Worm (Caenorhabditis elegans) whole organism, L2 larva: ENCODE measurements around the gene D2045.7.
"Not testable (repeated sequence)": the region's sequence is repeated elsewhere in the genome, so short reads cannot be mapped to it uniquely, and the experiment has no call there.

ENCODE experiments used
- C34F6.9 ChIP-seq: fragments of 150-350 bp; optimal IDR thresholded peaks from 2 replicates; lab custom pipeline; 2014; ENCODE audit warnings: missing biosample characterization, missing genetic modification characterization
- F13H6.1 ChIP-seq: sonication (generic microtip); optimal IDR thresholded peaks from 2 replicates; lab custom pipeline; 2016; ENCODE audit warnings: missing genetic modification characterization, missing compliant biosample characterization
- R02D3.7 ChIP-seq: fragments of 150-350 bp; optimal IDR thresholded peaks from 2 replicates; lab custom pipeline; 2014; ENCODE audit warnings: missing biosample characterization, missing genetic modification characterization
- alr-1 ChIP-seq: fragments of 150-350 bp; optimal IDR thresholded peaks from 2 replicates; lab custom pipeline; 2014; ENCODE audit warnings: missing biosample characterization, missing genetic modification characterization
- aly-2 ChIP-seq: fragments of 150-350 bp; optimal IDR thresholded peaks from 2 replicates; lab custom pipeline; 2014; ENCODE audit warnings: missing biosample characterization, missing genetic modification characterization
- ama-1 ChIP-seq: fragments of 150-350 bp; optimal IDR thresholded peaks from 2 replicates; lab custom pipeline; 2018; ENCODE audit warnings: inconsistent platforms
- blmp-1 ChIP-seq: sonication (generic microtip); optimal IDR thresholded peaks from 2 replicates; lab custom pipeline; 2017; ENCODE audit warnings: missing genetic modification characterization, mild to moderate bottlenecking, missing compliant biosample characterization, antibody characterized with exemption, moderate library complexity; ENCODE audit not compliant: insufficient read depth
- ceh-82 ChIP-seq: fragments of 150-350 bp; optimal IDR thresholded peaks from 2 replicates; lab custom pipeline; 2014; ENCODE audit warnings: missing biosample characterization, missing genetic modification characterization
- crh-2 ChIP-seq: sonication (generic microtip); optimal IDR thresholded peaks from 2 replicates; lab custom pipeline; 2017; ENCODE audit warnings: missing biosample characterization, missing genetic modification characterization
- dmd-4 ChIP-seq: sonication (generic microtip); optimal IDR thresholded peaks from 2 replicates; lab custom pipeline; 2017; ENCODE audit warnings: missing biosample characterization, missing genetic modification characterization
- egl-27 ChIP-seq: sonication (generic microtip); optimal IDR thresholded peaks from 3 replicates; lab custom pipeline; 2017; ENCODE audit warnings: missing biosample characterization, missing genetic modification reagents, missing genetic modification characterization
- fos-1 ChIP-seq: fragments of 150-350 bp; optimal IDR thresholded peaks from 2 replicates; lab custom pipeline; 2014; ENCODE audit warnings: missing biosample characterization, missing genetic modification characterization
- gmeb-1 ChIP-seq: fragments of 150-350 bp; optimal IDR thresholded peaks from 2 replicates; lab custom pipeline; 2014; ENCODE audit warnings: missing biosample characterization, missing genetic modification characterization
- lin-11 ChIP-seq: fragments of 150-350 bp; sonication (generic microtip); optimal IDR thresholded peaks from 2 replicates; lab custom pipeline; 2014; ENCODE audit warnings: missing biosample characterization, missing genetic modification characterization, inconsistent platforms, mixed read lengths
- lin-13 ChIP-seq: fragments of 150-350 bp; optimal IDR thresholded peaks from 2 replicates; lab custom pipeline; 2014; ENCODE audit warnings: missing biosample characterization, missing genetic modification reagents, missing genetic modification characterization
- lsy-2 ChIP-seq, 2 experiments: fragments of 150-350 bp in 1 of 2; sonication (generic microtip) in 1 of 2; optimal IDR thresholded peaks; 2 replicates each; lab custom pipeline; 2014 to 2017; ENCODE audit warnings: missing biosample characterization in 2 of 2, missing genetic modification characterization in 2 of 2
- mab-5 ChIP-seq: fragments of 150-350 bp; optimal IDR thresholded peaks from 2 replicates; lab custom pipeline; 2014; ENCODE audit warnings: missing biosample characterization, missing genetic modification characterization
- mdl-1 ChIP-seq, 2 experiments: fragments of 150-350 bp in 1 of 2; sonication (generic microtip) in 1 of 2; optimal IDR thresholded peaks; 2 replicates each; lab custom pipeline; 2017; ENCODE audit warnings: missing biosample characterization in 2 of 2, missing genetic modification characterization in 2 of 2
- nhr-11 ChIP-seq: fragments of 150-350 bp; optimal IDR thresholded peaks from 2 replicates; lab custom pipeline; 2014; ENCODE audit warnings: missing biosample characterization, missing genetic modification characterization
- nhr-129 ChIP-seq: fragments of 150-350 bp; optimal IDR thresholded peaks from 2 replicates; lab custom pipeline; 2014; ENCODE audit warnings: missing biosample characterization, missing genetic modification characterization
- nhr-6 ChIP-seq: fragments of 150-350 bp; optimal IDR thresholded peaks from 2 replicates; lab custom pipeline; 2014; ENCODE audit warnings: missing biosample characterization, missing genetic modification characterization
- peb-1 ChIP-seq: fragments of 150-350 bp; optimal IDR thresholded peaks from 2 replicates; lab custom pipeline; 2014; ENCODE audit warnings: missing biosample characterization, missing genetic modification characterization
- sem-4 ChIP-seq: fragments of 150-350 bp; optimal IDR thresholded peaks from 2 replicates; lab custom pipeline; 2014; ENCODE audit warnings: missing biosample characterization, missing genetic modification reagents, missing genetic modification characterization
- skn-1 ChIP-seq: sonication (generic microtip); optimal IDR thresholded peaks from 2 replicates; lab custom pipeline; 2017; ENCODE audit warnings: missing biosample characterization, missing genetic modification characterization
- sma-3 ChIP-seq: sonication (generic microtip); optimal IDR thresholded peaks from 2 replicates; lab custom pipeline; 2016; ENCODE audit warnings: missing genetic modification reagents, missing genetic modification characterization, missing compliant biosample characterization
- snpc-4 ChIP-seq: fragments of 150-350 bp; optimal IDR thresholded peaks from 2 replicates; lab custom pipeline; 2014; ENCODE audit warnings: missing biosample characterization, missing genetic modification characterization
- unc-39 ChIP-seq: fragments of 150-350 bp; optimal IDR thresholded peaks from 2 replicates; lab custom pipeline; 2014; ENCODE audit warnings: missing biosample characterization, missing genetic modification characterization
- unc-55 ChIP-seq: fragments of 150-350 bp; sonication (generic microtip); optimal IDR thresholded peaks from 3 replicates; lab custom pipeline; 2014; ENCODE audit warnings: missing biosample characterization, missing genetic modification reagents, missing genetic modification characterization
- zag-1 ChIP-seq: fragments of 150-350 bp; optimal IDR thresholded peaks from 2 replicates; lab custom pipeline; 2014; ENCODE audit warnings: missing biosample characterization, missing genetic modification characterization

Gene D2045.7

ce11 chrIII:10479180-10479579, at the start of gene D2045.7:
Gene D2045.7, plus strand, starts transcription at chrIII:10479480.
- TF ChIP-seq ceh-82 (tag; lab: Kevin White, UChicago) (no peak), nhr-6 (tag; lab: Kevin White, UChicago) (no peak)

- TF ChIP-seq C34F6.9 (tag; lab: Kevin White, UChicago) (peak; percentile 28), blmp-1 (tag; lab: Kevin White, UChicago) (no peak), egl-27 (no peak), nhr-11 (tag; lab: Kevin White, UChicago) (no peak), lin-11 (tag; lab: Kevin White, UChicago) (peak; percentile 62), R02D3.7 (tag; lab: Kevin White, UChicago) (no peak), crh-2 (tag; lab: Kevin White, UChicago) (peak; percentile 70), skn-1 (no peak), aly-2 (tag; lab: Kevin White, UChicago) (no peak), lsy-2 (tag; optimal IDR thresholded peaks at IDR 0.05; lab: Kevin White, UChicago) (peak in 1 of 2 experiments; percentile 38), nhr-129 (tag; lab: Kevin White, UChicago) (peak; percentile 52), F13H6.1 (tag; lab: Kevin White, UChicago) (peak; percentile 21)
- TF ChIP-seq, all 48 proteins: peak for 6
Measured at ce11 chrIII:10432104-10432503, 47.2 kb upstream of the D2045.7 start.

- peak; percentile 63 for TF ChIP-seq unc-55
- peak; percentile 69 to 75 for TF ChIP-seq lsy-2 (tag; optimal IDR thresholded peaks at IDR 0.05; lab: Kevin White, UChicago)
- peak; percentile 76 for TF ChIP-seq lin-13 (GFP tag; lab: Kevin White, UChicago)
- TF ChIP-seq gmeb-1 = peak; percentile 60
- TF ChIP-seq crh-2 (tag; lab: Kevin White, UChicago) = peak; percentile 44
- peak; percentile 39 for TF ChIP-seq mab-5 (tag; lab: Kevin White, UChicago)
- TF ChIP-seq F13H6.1 (tag; lab: Kevin White, UChicago) = peak; percentile 50
- TF ChIP-seq C34F6.9 (tag; lab: Kevin White, UChicago) = peak; percentile 78
- TF ChIP-seq sma-3 (GFP tag; lab: Kevin White, UChicago) = peak; percentile 31
Measured at ce11 chrIII:10435938-10436842, 43.1 kb upstream of the D2045.7 start, which contains the start of the genes smrd-1 and enu-3.1. Gene smrd-1, minus strand, starts transcription at chrIII:10435988. Gene enu-3.1, plus strand, starts transcription at chrIII:10436276.

ce11 chrIII:10438780-10439179, 40.5 kb upstream of the D2045.7 start, which contains the start of gene H04D03.6:
Gene H04D03.6, minus strand, starts transcription at chrIII:10438880.
- TF ChIP-seq alr-1; fos-1 (tag; lab: Kevin White, UChicago); R02D3.7 (tag; lab: Kevin White, UChicago): not testable (repeated sequence)

- TF ChIP-seq R02D3.7 (tag; lab: Kevin White, UChicago) (no peak), sem-4 (tag; lab: Kevin White, UChicago) (no peak)
- TF ChIP-seq, all 48 proteins: peak for 0
Measured at ce11 chrIII:10442355-10443140, 36.7 kb upstream of the D2045.7 start, which contains the start of the genes H04D03.2 and ecps-2. Gene H04D03.2, minus strand, starts transcription at chrIII:10442405. Gene ecps-2, plus strand, starts transcription at chrIII:10443090.

- TF ChIP-seq ama-1 (lab: Kevin White, UChicago) (no peak), peb-1 (tag; lab: Kevin White, UChicago) (no peak), snpc-4 (tag; lab: Kevin White, UChicago) (no peak)
- TF ChIP-seq, all 48 proteins: peak for 0
Measured at ce11 chrIII:10446730-10447129, 32.5 kb upstream of the D2045.7 start, which contains the start of gene H04D03.7. Gene H04D03.7, minus strand, starts transcription at chrIII:10446830.

- TF ChIP-seq zag-1 (no peak), alr-1 (no peak), blmp-1 (tag; lab: Kevin White, UChicago) (no peak), F13H6.1 (tag; lab: Kevin White, UChicago) (no peak), unc-55 (no peak), ceh-82 (tag; lab: Kevin White, UChicago) (no peak), mdl-1 (tag; optimal IDR thresholded peaks at IDR 0.05; lab: Kevin White, UChicago) (no peak), dmd-4 (no peak), lsy-2 (tag; optimal IDR thresholded peaks at IDR 0.05; lab: Kevin White, UChicago) (no peak), snpc-4 (tag; lab: Kevin White, UChicago) (no peak), sma-3 (GFP tag; lab: Kevin White, UChicago) (no peak), unc-39 (tag; lab: Kevin White, UChicago) (no peak), nhr-129 (tag; lab: Kevin White, UChicago) (no peak), ama-1 (lab: Kevin White, UChicago) (no peak)
Measured at ce11 chrIII:10451012-10451411, 28.3 kb upstream of the D2045.7 start, which contains the start of gene H04D03.4. Gene H04D03.4, minus strand, starts transcription at chrIII:10451112.
